Worm (Caenorhabditis elegans) whole organism, L1 larva: Measurements from ENCODE around the gene bmy-1.
A peak's percentile ranks its signal among the peaks of the same experiment; 100 is the strongest.

ENCODE experiments used
- C16A3.4 ChIP-seq: fragments of 150-350 bp; optimal IDR thresholded peaks from 2 replicates; lab custom pipeline; 2014; ENCODE audit warnings: missing biosample characterization, missing genetic modification characterization
- aha-1 ChIP-seq: fragments of 150-350 bp; optimal IDR thresholded peaks from 2 replicates; lab custom pipeline; 2014; ENCODE audit warnings: missing biosample characterization, missing genetic modification characterization
- alr-1 ChIP-seq: fragments of 200-800 bp; sonication (Bioruptor generic); optimal IDR thresholded peaks from 2 replicates; lab custom pipeline; 2018; ENCODE audit warnings: borderline replicate concordance, mild to moderate bottlenecking, missing genetic modification characterization, missing compliant biosample characterization
- aly-2 ChIP-seq: fragments of 150-350 bp; optimal IDR thresholded peaks from 2 replicates; lab custom pipeline; 2014; ENCODE audit warnings: missing biosample characterization, missing genetic modification characterization
- blmp-1 ChIP-seq: fragments of 150-350 bp; optimal IDR thresholded peaks from 2 replicates; lab custom pipeline; 2014; ENCODE audit warnings: missing biosample characterization, missing genetic modification characterization
- ceh-63 ChIP-seq: fragments of 200-800 bp; sonication (Bioruptor generic); optimal IDR thresholded peaks from 2 replicates; lab custom pipeline; 2018; ENCODE audit warnings: mild to moderate bottlenecking, missing genetic modification characterization, missing compliant biosample characterization
- ceh-90 ChIP-seq: sonication (generic microtip); optimal IDR thresholded peaks from 2 replicates; lab custom pipeline; 2016; ENCODE audit warnings: missing genetic modification characterization, missing compliant biosample characterization
- ces-1 ChIP-seq: fragments of 150-350 bp; optimal IDR thresholded peaks from 2 replicates; lab custom pipeline; 2014; ENCODE audit warnings: missing biosample characterization, missing genetic modification reagents, missing genetic modification characterization
- dsc-1 ChIP-seq: sonication (generic microtip); optimal IDR thresholded peaks from 2 replicates; lab custom pipeline; 2016; ENCODE audit warnings: mild to moderate bottlenecking, missing genetic modification characterization, missing compliant biosample characterization
- efl-1 ChIP-seq, 4 experiments: fragments of 150-350 bp; optimal IDR thresholded peaks in 3 of 4; peaks in 1 of 4; 1 replicate in 1 of 4; 2 replicates in 3 of 4; lab custom pipeline; 2014; ENCODE audit warnings: missing biosample characterization in 2 of 4, missing genetic modification characterization in 2 of 4, missing genetic modification reagents in 2 of 4
- egl-27 ChIP-seq, 2 experiments: fragments of 150-350 bp in 1 of 2; sonication (generic microtip); optimal IDR thresholded peaks; 3 replicates each; lab custom pipeline; 2017 to 2018; ENCODE audit warnings: missing biosample characterization in 2 of 2, missing genetic modification characterization in 2 of 2, missing genetic modification reagents in 2 of 2
- elt-2 ChIP-seq: sonication (generic microtip); optimal IDR thresholded peaks from 2 replicates; lab custom pipeline; 2016; ENCODE audit warnings: missing genetic modification characterization, mild to moderate bottlenecking, inconsistent platforms, missing compliant biosample characterization, missing genetic modification reagents
- elt-3 ChIP-seq, 6 experiments: fragments of 150-350 bp in 1 of 6; sonication (generic microtip); optimal IDR thresholded peaks; 2 replicates each; lab custom pipeline; 2017 to 2018; ENCODE audit warnings: missing biosample characterization in 6 of 6, missing genetic modification characterization in 6 of 6, inconsistent platforms in 1 of 6
- ets-5 ChIP-seq: fragments of 200-800 bp; sonication (Bioruptor generic); IDR thresholded peaks from 2 replicates; pipeline ENCODE4 v1.3.6; 2022; ENCODE audit warnings: missing genetic modification characterization, missing compliant biosample characterization
- fkh-10 ChIP-seq: sonication (generic microtip); optimal IDR thresholded peaks from 2 replicates; lab custom pipeline; 2017; ENCODE audit warnings: missing biosample characterization, missing genetic modification reagents, missing genetic modification characterization
- grh-1 ChIP-seq: fragments of 200-800 bp; sonication (Bioruptor generic); IDR thresholded peaks from 2 replicates; pipeline ENCODE4 v1.3.6; 2022; ENCODE audit warnings: missing genetic modification reagents, missing genetic modification characterization, missing compliant biosample characterization
- hlh-17 ChIP-seq: fragments of 200-800 bp; sonication (Bioruptor generic); optimal IDR thresholded peaks from 2 replicates; lab custom pipeline; 2018; ENCODE audit warnings: missing genetic modification characterization, mild to moderate bottlenecking, missing compliant biosample characterization, moderate library complexity, borderline replicate concordance
- hlh-4 ChIP-seq: sonication (generic microtip); optimal IDR thresholded peaks from 2 replicates; lab custom pipeline; 2016; ENCODE audit warnings: mild to moderate bottlenecking, missing genetic modification characterization, missing compliant biosample characterization
- hpl-2 ChIP-seq: fragments of 150-350 bp; optimal IDR thresholded peaks from 2 replicates; lab custom pipeline; 2014; ENCODE audit warnings: missing biosample characterization, missing genetic modification reagents, missing genetic modification characterization
- irx-1 ChIP-seq: sonication (generic microtip); optimal IDR thresholded peaks from 2 replicates; lab custom pipeline; 2016; ENCODE audit warnings: missing genetic modification characterization, missing compliant biosample characterization
- jun-1 ChIP-seq: fragments of 150-350 bp; optimal IDR thresholded peaks from 2 replicates; lab custom pipeline; 2014; ENCODE audit warnings: missing biosample characterization, missing genetic modification reagents, missing genetic modification characterization
- lin-13 ChIP-seq: fragments of 150-350 bp; optimal IDR thresholded peaks from 2 replicates; lab custom pipeline; 2014; ENCODE audit warnings: missing biosample characterization, missing genetic modification reagents, missing genetic modification characterization
- lin-14 ChIP-seq: fragments of 200-800 bp; sonication (Bioruptor generic); optimal IDR thresholded peaks from 2 replicates; lab custom pipeline; 2018; ENCODE audit warnings: mild to moderate bottlenecking, missing genetic modification characterization, moderate library complexity, missing compliant biosample characterization
- lin-15B ChIP-seq: fragments of 150-350 bp; sonication (generic microtip); optimal IDR thresholded peaks from 3 replicates; lab custom pipeline; 2014; ENCODE audit warnings: missing biosample characterization, missing genetic modification characterization
- lin-35 ChIP-seq, 2 experiments: fragments of 150-350 bp; optimal IDR thresholded peaks; 2 replicates each; lab custom pipeline; 2014; ENCODE audit warnings: missing biosample characterization in 2 of 2, missing genetic modification characterization in 2 of 2, missing genetic modification reagents in 2 of 2
- lsy-2 ChIP-seq, 2 experiments: fragments of 150-350 bp; optimal IDR thresholded peaks; 2 replicates each; lab custom pipeline; 2014; ENCODE audit warnings: missing biosample characterization in 2 of 2, missing genetic modification characterization in 2 of 2
- nhr-11 ChIP-seq: fragments of 150-350 bp; optimal IDR thresholded peaks from 2 replicates; lab custom pipeline; 2014; ENCODE audit warnings: missing biosample characterization, missing genetic modification characterization
- nhr-20 ChIP-seq: sonication (generic microtip); optimal IDR thresholded peaks from 2 replicates; lab custom pipeline; 2016; ENCODE audit warnings: mild to moderate bottlenecking, missing genetic modification characterization, missing compliant biosample characterization
- nhr-28 ChIP-seq: fragments of 150-350 bp; optimal IDR thresholded peaks from 2 replicates; lab custom pipeline; 2014; ENCODE audit warnings: missing biosample characterization, missing genetic modification characterization
- nhr-71 ChIP-seq: sonication (generic microtip); optimal IDR thresholded peaks from 2 replicates; lab custom pipeline; 2016; ENCODE audit warnings: mild to moderate bottlenecking, missing genetic modification characterization, moderate library complexity, missing compliant biosample characterization
- nhr-76 ChIP-seq: sonication (generic microtip); optimal IDR thresholded peaks from 2 replicates; lab custom pipeline; 2017; ENCODE audit warnings: missing biosample characterization, missing genetic modification characterization
- nhr-77 ChIP-seq: fragments of 150-350 bp; optimal IDR thresholded peaks from 2 replicates; lab custom pipeline; 2014; ENCODE audit warnings: missing biosample characterization, missing genetic modification characterization
- nhr-85 ChIP-seq: sonication (generic microtip); peaks from one replicate; lab custom pipeline; 2016; ENCODE audit warnings: missing genetic modification characterization, inconsistent platforms, missing compliant biosample characterization
- nhr-90 ChIP-seq: sonication (generic microtip); optimal IDR thresholded peaks from 2 replicates; lab custom pipeline; 2016; ENCODE audit warnings: mild to moderate bottlenecking, missing genetic modification characterization, missing compliant biosample characterization; ENCODE audit not compliant: poor library complexity
- pax-3 ChIP-seq: fragments of 200-800 bp; sonication (Bioruptor generic); optimal IDR thresholded peaks from 2 replicates; lab custom pipeline; 2018; ENCODE audit warnings: mild to moderate bottlenecking, missing genetic modification characterization, moderate library complexity, missing compliant biosample characterization
- pqm-1 ChIP-seq: sonication (generic microtip); optimal IDR thresholded peaks from 3 replicates; lab custom pipeline; 2017; ENCODE audit warnings: missing biosample characterization, missing genetic modification characterization
- snpc-4 ChIP-seq: fragments of 150-350 bp; optimal IDR thresholded peaks from 2 replicates; lab custom pipeline; 2014; ENCODE audit warnings: missing biosample characterization, missing genetic modification characterization
- sptf-1 ChIP-seq: fragments of 150-350 bp; optimal IDR thresholded peaks from 2 replicates; lab custom pipeline; 2014; ENCODE audit warnings: missing biosample characterization, missing genetic modification characterization
- sup-37 ChIP-seq: fragments of 200-800 bp; sonication (Bioruptor generic); optimal IDR thresholded peaks from 2 replicates; lab custom pipeline; 2018; ENCODE audit warnings: mild to moderate bottlenecking, missing genetic modification characterization, missing compliant biosample characterization
- swsn-7 ChIP-seq: sonication (generic microtip); optimal IDR thresholded peaks from 2 replicates; lab custom pipeline; 2016; ENCODE audit warnings: missing genetic modification characterization, missing compliant biosample characterization
- tbx-2 ChIP-seq: sonication (generic microtip); optimal IDR thresholded peaks from 2 replicates; lab custom pipeline; 2016; ENCODE audit warnings: missing genetic modification characterization, missing compliant biosample characterization
- unc-86 ChIP-seq: sonication (generic microtip); optimal IDR thresholded peaks from 2 replicates; lab custom pipeline; 2016; ENCODE audit warnings: missing genetic modification characterization, missing compliant biosample characterization
- vab-15 ChIP-seq: sonication (generic microtip); optimal IDR thresholded peaks from 2 replicates; lab custom pipeline; 2017; ENCODE audit warnings: missing genotype, mild to moderate bottlenecking, missing genetic modification characterization, missing compliant biosample characterization
- xbp-1 ChIP-seq: sonication (generic microtip); optimal IDR thresholded peaks from 2 replicates; lab custom pipeline; 2016; ENCODE audit warnings: missing genetic modification characterization, missing compliant biosample characterization
- zag-1 ChIP-seq: fragments of 150-350 bp; optimal IDR thresholded peaks from 2 replicates; lab custom pipeline; 2014; ENCODE audit warnings: missing biosample characterization, missing genetic modification characterization
- zip-4 ChIP-seq: fragments of 200-800 bp; sonication (Bioruptor generic); optimal IDR thresholded peaks from 2 replicates; lab custom pipeline; 2018; ENCODE audit warnings: mild to moderate bottlenecking, missing genetic modification characterization, moderate library complexity, missing compliant biosample characterization
- ztf-4 ChIP-seq: fragments of 150-350 bp; optimal IDR thresholded peaks from 2 replicates; lab custom pipeline; 2014; ENCODE audit warnings: missing biosample characterization, missing genetic modification characterization

bmy-1 gene

DNA sequence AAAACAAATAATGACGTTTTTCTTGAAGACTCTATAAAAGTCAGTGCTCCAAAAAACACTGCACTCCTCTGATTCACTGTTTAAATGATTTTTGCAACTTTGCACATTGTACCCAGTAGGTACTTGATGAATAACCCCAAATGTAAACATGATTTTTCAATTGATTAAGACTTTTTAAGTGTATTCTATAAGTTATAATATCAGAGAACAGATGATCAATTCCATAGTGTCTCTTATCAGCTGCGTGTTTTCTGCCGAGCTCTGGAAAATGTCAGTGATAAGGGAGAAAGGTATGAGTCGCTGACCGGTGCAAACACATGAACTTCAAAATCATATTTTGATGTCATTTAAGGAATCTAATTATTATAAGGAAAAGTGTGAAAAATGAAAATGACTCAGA, 34.7 kb upstream of the bmy-1 start:
- TF ChIP-seq jun-1 = no peak
- no peak for TF ChIP-seq nhr-77 (tag; lab: Kevin White, UChicago)
- TF ChIP-seq pax-3 (tag; lab: Kevin White, UChicago) = peak; percentile 23
- TF ChIP-seq elt-2 (tag; lab: Kevin White, UChicago) = peak; percentile 99
- no peak for TF ChIP-seq snpc-4 (tag; lab: Kevin White, UChicago)
- TF ChIP-seq C16A3.4 (tag; lab: Kevin White, UChicago) = peak; percentile 28
- TF ChIP-seq nhr-71 (tag; lab: Kevin White, UChicago) = peak; percentile 46
- peak in 1 of 2 experiments; percentile 21 for TF ChIP-seq lsy-2 (tag; optimal IDR thresholded peaks at IDR 0.05; lab: Kevin White, UChicago)
- TF ChIP-seq nhr-20 (tag; lab: Kevin White, UChicago) = peak; percentile 38
- TF ChIP-seq lin-35 (GFP tag; optimal IDR thresholded peaks at IDR 0.05; lab: Kevin White, UChicago) = peak in 1 of 2 experiments; percentile 55
- TF ChIP-seq swsn-7 (tag; lab: Kevin White, UChicago) = no peak
- TF ChIP-seq pqm-1 (tag; lab: Kevin White, UChicago) = peak; percentile 96
- no peak for TF ChIP-seq sptf-1 (tag; lab: Kevin White, UChicago)
- TF ChIP-seq, all 84 proteins: peak for 8

DNA sequence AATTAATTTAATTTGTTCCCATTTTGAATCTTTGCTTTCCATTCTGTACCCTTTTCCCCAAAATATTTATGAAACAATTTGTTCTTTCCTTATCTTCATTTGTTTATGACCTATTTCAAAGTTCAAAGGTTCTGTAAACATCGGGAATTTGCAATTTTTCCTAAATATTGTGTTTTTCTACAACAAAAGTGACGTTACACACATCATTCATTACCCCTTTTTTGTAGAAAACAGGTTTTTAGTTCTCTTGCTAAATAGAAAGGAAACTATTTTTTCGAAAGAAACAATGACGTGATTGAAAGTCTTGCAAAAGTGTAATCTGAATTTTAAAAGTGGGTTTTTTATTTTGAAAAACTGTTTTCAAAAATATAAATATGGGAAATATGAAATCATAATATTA, 33.8 kb upstream of the bmy-1 start:
- TF ChIP-seq elt-2 (tag; lab: Kevin White, UChicago) (no peak), blmp-1 (tag; lab: Kevin White, UChicago) (peak; percentile 3), aly-2 (tag; lab: Kevin White, UChicago) (no peak), vab-15 (no peak), hpl-2 (GFP tag; lab: Kevin White, UChicago) (no peak), grh-1 (GFP tag; lab: Robert Waterston, UW) (0 out of 2 replicates have a peak, but pooled peaks have one; percentile 48), lin-14 (GFP tag; lab: Kevin White, UChicago) (peak; percentile 7), nhr-85 (peak; percentile 88), nhr-76 (tag; lab: Kevin White, UChicago) (no peak), elt-3 (tag; optimal IDR thresholded peaks at IDR 0.05; lab: Kevin White, UChicago) (peak in 2 of 6 experiments; percentile 17 to 60), egl-27 (tag; optimal IDR thresholded peaks at IDR 0.05; lab: Kevin White, UChicago) (no peak), xbp-1 (tag; lab: Kevin White, UChicago) (no peak), irx-1 (tag; lab: Kevin White, UChicago) (no peak), lin-15B (tag; lab: Kevin White, UChicago) (no peak), lin-13 (no peak), nhr-11 (tag; lab: Kevin White, UChicago) (no peak), fkh-10 (GFP tag; lab: Kevin White, UChicago) (no peak), lsy-2 (tag; optimal IDR thresholded peaks at IDR 0.05; lab: Kevin White, UChicago) (no peak), nhr-90 (no peak), efl-1 (optimal IDR thresholded peaks at IDR 0.05; lab: Kevin White, UChicago) (no peak), efl-1 (GFP tag; optimal IDR thresholded peaks at IDR 0.05 in 1 of 2; lab: Kevin White, UChicago) (peak in 1 of 2 experiments; percentile 49), zip-4 (no peak), unc-86 (no peak)

DNA sequence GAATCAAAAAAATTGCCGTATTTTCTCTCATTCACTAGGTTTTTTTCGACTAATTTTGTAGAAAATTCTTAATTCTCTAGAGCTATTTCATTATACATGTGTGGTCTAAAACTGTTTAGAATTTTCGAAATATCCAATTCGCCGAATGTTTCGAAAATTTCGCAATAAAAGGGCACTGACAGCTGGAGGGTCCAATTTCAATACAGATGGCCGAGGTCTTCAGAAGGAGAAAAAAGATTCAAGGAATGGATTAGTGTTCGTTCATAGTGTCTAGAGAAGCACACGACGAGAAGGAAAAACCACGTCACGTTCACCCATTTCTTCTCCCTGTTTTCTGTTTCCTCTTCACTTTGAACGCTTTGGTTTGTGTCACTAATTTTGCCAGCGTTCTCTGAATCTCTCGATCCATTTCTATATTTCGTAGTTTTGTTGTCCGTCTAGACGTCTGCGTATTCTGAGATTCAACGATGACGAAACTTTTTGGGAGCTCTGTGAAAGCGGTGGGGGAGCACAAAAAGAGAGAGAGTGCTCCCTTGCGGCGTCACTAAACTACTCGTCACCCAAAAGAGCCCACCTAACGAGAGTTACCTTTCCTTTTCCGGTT, 32.4 kb upstream of the bmy-1 start:
- peak; percentile 52 for TF ChIP-seq tbx-2 (tag; lab: Kevin White, UChicago)
- peak; percentile 79 for TF ChIP-seq jun-1
- no peak for TF ChIP-seq hlh-4
- no peak for TF ChIP-seq aha-1 (tag; lab: Kevin White, UChicago)
- TF ChIP-seq elt-2 (tag; lab: Kevin White, UChicago) = no peak
- peak; percentile 24 for TF ChIP-seq ztf-4 (tag; lab: Kevin White, UChicago)
- TF ChIP-seq lin-14 (GFP tag; lab: Kevin White, UChicago) = peak; percentile 95
- no peak for TF ChIP-seq ets-5
- no peak for TF ChIP-seq hlh-17
- peak; percentile 29 for TF ChIP-seq blmp-1 (tag; lab: Kevin White, UChicago)
- TF ChIP-seq elt-3 (tag; optimal IDR thresholded peaks at IDR 0.05; lab: Kevin White, UChicago) = peak in 1 of 6 experiments; percentile 58
- peak; percentile 63 for TF ChIP-seq xbp-1 (tag; lab: Kevin White, UChicago)
- TF ChIP-seq ces-1 (GFP tag; lab: Kevin White, UChicago) = no peak
- TF ChIP-seq zag-1 (tag; lab: Kevin White, UChicago) = no peak
- TF ChIP-seq pax-3 (tag; lab: Kevin White, UChicago) = no peak
- no peak for TF ChIP-seq ceh-63
- TF ChIP-seq dsc-1 (tag; lab: Kevin White, UChicago) = peak; percentile 52
- no peak for TF ChIP-seq nhr-28
- no peak for TF ChIP-seq alr-1 (tag; lab: Kevin White, UChicago)
- TF ChIP-seq lin-35 (GFP tag; optimal IDR thresholded peaks at IDR 0.05; lab: Kevin White, UChicago) = peak in 1 of 2 experiments; percentile 53
- no peak for TF ChIP-seq sup-37
- peak; percentile 56 for TF ChIP-seq swsn-7 (tag; lab: Kevin White, UChicago)
- no peak for TF ChIP-seq ceh-90
